Worm (Caenorhabditis elegans): ENCODE measurements around the gene bath-42.

bath-42 gene

ce11 chrIII:8172609-8173133 lies 9.5 kb upstream of the bath-42 start:
- no peak for TF ChIP-seq W03F9.2 (tag; optimal IDR thresholded peaks at IDR 0.05)
- TF ChIP-seq him-1 (tag; optimal IDR thresholded peaks at IDR 0.05), result no peak
- TF ChIP-seq dao-5 (tag; optimal IDR thresholded peaks at IDR 0.05), result no peak

DNA sequence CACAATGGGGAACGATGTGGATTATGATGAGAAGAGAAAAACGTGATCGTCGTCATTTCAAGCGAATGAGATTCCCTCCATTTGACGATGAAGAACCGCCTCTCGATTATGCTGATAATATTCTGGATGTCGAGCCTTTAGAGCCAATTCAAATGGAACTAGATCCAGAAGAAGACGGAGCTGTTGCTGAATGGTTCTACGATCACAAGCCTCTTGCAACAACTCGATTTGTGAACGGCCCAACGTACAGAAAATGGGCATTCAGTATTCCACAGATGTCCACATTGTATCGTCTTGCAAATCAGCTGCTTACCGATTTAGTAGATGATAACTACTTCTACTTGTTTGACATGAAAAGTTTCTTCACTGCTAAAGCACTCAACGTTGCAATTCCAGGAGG lies 1.6 kb upstream of the bath-42 start:
- no peak for TF ChIP-seq dao-5 (tag; optimal IDR thresholded peaks at IDR 0.05)
- TF ChIP-seq him-1 (tag; optimal IDR thresholded peaks at IDR 0.05), result no peak
- no peak for TF ChIP-seq W03F9.2 (tag; optimal IDR thresholded peaks at IDR 0.05)

ce11 chrIII:8163788-8164423 lies 723 bp upstream of the bath-42 start, which contains the start of gene prp-8:
prp-8 (plus strand) TSS chrIII:8164373.
- TF ChIP-seq dao-5 (tag; optimal IDR thresholded peaks at IDR 0.05) (no peak), him-1 (tag; optimal IDR thresholded peaks at IDR 0.05) (peak; percentile 45), W03F9.2 (tag; optimal IDR thresholded peaks at IDR 0.05) (peak; percentile 92)

DNA sequence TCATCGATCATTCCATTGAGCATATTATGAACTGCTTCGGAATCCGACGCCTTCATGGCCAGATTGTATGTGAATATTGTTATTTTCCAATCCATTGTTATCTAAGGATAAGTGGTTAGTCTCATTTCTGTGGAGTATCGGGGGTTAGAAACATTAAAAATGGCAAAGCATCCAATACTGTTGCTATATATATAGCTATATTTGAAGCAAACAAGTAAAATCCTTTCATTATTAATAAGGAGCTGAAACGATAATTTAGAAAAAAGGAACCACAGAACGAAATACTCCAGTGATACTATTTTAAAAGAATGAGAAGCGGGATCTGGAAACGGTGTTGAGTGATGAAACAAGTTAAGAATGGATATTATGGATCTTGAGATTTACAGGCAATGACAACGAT lies 1.9 kb downstream of the bath-42 start, which contains the start of gene inpp-5K:
Gene inpp-5K, minus strand, starts transcription at position 101 of the 400 bp plus-strand sequence.
- no peak for TF ChIP-seq him-1 (tag; optimal IDR thresholded peaks at IDR 0.05)
- no peak for TF ChIP-seq dao-5 (tag; optimal IDR thresholded peaks at IDR 0.05)
- no peak for TF ChIP-seq W03F9.2 (tag; optimal IDR thresholded peaks at IDR 0.05)

ce11 chrIII:8158140-8158786 lies 4.9 kb downstream of the bath-42 start, which contains the start of gene atg-13:
atg-13 (minus strand) TSS chrIII:8158190.
- no peak for TF ChIP-seq him-1 (tag; optimal IDR thresholded peaks at IDR 0.05)
- no peak for TF ChIP-seq dao-5 (tag; optimal IDR thresholded peaks at IDR 0.05)
- TF ChIP-seq W03F9.2 (tag; optimal IDR thresholded peaks at IDR 0.05), result no peak

DNA sequence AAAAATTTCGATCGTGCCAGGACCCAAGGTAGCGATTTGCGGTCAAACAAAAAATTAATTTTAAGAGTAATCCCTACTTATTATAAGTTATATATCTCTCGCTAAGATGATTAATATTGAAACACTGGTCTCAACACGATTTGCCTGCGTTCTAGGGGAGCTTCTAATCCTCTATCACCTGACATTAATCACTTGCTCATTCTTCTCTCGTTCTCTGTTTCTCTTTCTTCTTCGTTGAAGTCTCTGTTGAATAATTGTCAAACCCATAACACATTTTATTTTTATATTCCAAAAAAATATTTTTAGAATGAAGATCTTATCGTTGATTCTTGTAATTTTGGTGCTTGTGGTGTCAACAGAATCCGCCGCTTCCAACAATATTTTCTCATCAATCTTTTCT lies 8.0 kb downstream of the bath-42 start, which contains the start of gene D2007.1:
Gene D2007.1, plus strand, starts transcription at position 301 of the 400 bp plus-strand sequence.
- TF ChIP-seq dao-5 (tag; optimal IDR thresholded peaks at IDR 0.05), result no peak

ce11 chrIII:8154423-8154822 lies 8.8 kb downstream of the bath-42 start:
- no peak for TF ChIP-seq dao-5 (tag; optimal IDR thresholded peaks at IDR 0.05)
- TF ChIP-seq W03F9.2 (tag; optimal IDR thresholded peaks at IDR 0.05), result no peak
- TF ChIP-seq him-1 (tag; optimal IDR thresholded peaks at IDR 0.05), result no peak

ce11 chrIII:8148751-8149150 lies 14.4 kb downstream of the bath-42 start, which contains the start of gene D2007.2:
D2007.2 (plus strand) TSS chrIII:8148963.
- TF ChIP-seq W03F9.2 (tag; optimal IDR thresholded peaks at IDR 0.05) (no peak), dao-5 (tag; optimal IDR thresholded peaks at IDR 0.05) (no peak), him-1 (tag; optimal IDR thresholded peaks at IDR 0.05) (no peak)

DNA sequence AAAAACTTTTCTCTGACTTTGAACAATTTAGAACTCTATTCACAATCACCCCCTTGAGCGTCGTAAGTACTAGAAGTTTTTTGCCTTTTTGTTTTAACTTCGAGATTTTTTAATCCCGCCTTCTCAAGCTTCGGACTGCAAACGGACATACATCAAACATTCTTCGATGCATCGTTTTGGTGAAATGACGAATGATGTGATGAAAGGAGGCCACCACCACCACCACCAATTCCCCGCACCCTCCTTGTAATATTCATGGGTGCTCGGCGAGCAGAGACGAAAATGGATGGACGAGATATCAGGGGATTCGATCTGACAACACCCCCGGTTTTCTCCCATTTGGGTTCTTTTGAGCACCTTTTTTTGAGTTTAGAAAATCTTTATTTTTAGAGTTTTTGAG lies 17.2 kb downstream of the bath-42 start:
- no peak for TF ChIP-seq dao-5 (tag; optimal IDR thresholded peaks at IDR 0.05)

DNA sequence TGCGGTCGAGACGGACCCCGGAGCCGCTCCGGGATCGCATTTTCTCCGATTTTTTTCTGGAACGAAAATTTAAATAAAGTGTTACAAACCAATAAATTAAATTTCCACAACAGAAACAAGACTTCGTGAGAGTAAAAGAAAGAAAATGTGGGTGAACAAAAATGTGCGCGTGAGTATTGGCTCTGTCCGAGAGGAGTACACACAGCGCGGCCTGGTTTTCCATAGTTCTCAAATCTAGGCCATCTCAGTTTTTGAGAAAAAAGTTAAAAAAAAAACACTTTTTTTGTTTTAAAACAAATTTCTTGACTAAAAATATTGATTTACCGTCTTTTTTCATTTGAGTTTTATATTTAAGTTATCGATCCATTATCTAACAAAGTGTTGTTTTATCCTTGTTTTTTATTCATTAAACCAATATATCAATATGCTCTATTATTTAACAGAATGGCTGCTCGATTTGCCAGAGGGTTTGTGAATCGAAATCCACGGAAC lies 18.6 kb downstream of the bath-42 start, which contains the start of the genes C14B9.8 and mrpl-18:
Gene C14B9.8, minus strand, starts transcription at position 56 of the 492 bp plus-strand sequence.
Gene mrpl-18, plus strand, starts transcription at position 442 of the 492 bp plus-strand sequence.
- TF ChIP-seq dao-5 (tag; optimal IDR thresholded peaks at IDR 0.05) (no peak), him-1 (tag; optimal IDR thresholded peaks at IDR 0.05) (peak; percentile 63), W03F9.2 (tag; optimal IDR thresholded peaks at IDR 0.05) (peak; percentile 63)

DNA sequence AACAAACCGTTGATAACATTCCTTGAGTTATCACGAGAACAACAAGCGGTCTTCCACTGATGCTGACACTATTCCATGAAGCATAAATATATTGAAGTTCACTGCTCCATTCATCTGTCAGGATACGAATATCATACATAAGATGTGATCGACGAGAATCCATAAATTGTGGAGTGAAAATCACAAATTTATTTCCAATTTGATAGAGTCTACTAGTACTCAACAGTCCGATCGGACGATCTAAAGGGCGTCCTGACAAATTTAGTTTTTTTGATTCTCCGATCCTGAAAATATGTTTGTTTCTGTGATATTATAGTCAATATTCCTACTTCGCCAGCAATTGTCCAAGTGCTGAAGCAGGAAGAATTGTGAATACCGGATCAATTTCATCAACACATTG lies 21.0 kb downstream of the bath-42 start:
- TF ChIP-seq him-1 (tag; optimal IDR thresholded peaks at IDR 0.05), result no peak
- no peak for TF ChIP-seq dao-5 (tag; optimal IDR thresholded peaks at IDR 0.05)
- no peak for TF ChIP-seq W03F9.2 (tag; optimal IDR thresholded peaks at IDR 0.05)

DNA sequence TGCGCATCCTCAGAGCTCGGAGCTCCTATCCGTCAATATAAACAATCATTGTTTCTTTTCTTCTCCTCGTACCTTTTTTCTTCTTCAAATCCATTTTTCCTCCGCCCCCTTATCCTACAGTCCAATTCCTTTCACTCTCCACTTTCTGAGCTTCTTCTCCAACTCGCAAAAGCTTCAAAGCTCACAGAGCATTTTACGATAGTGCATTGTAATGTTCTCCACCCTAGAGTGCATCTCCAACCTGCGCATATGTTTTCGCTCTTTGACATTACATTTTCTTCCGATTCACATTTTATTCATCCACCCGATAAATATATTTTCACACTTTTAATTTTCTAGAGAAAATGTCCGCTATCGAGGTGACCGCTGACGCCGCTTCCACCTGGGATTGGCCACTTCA lies 25.4 kb downstream of the bath-42 start, which contains the start of gene hsp-12.2:
Gene hsp-12.2, plus strand, starts transcription at position 301 of the 400 bp plus-strand sequence.
- TF ChIP-seq W03F9.2 (tag; optimal IDR thresholded peaks at IDR 0.05) (no peak), him-1 (tag; optimal IDR thresholded peaks at IDR 0.05) (no peak), dao-5 (tag; optimal IDR thresholded peaks at IDR 0.05) (no peak)

DNA sequence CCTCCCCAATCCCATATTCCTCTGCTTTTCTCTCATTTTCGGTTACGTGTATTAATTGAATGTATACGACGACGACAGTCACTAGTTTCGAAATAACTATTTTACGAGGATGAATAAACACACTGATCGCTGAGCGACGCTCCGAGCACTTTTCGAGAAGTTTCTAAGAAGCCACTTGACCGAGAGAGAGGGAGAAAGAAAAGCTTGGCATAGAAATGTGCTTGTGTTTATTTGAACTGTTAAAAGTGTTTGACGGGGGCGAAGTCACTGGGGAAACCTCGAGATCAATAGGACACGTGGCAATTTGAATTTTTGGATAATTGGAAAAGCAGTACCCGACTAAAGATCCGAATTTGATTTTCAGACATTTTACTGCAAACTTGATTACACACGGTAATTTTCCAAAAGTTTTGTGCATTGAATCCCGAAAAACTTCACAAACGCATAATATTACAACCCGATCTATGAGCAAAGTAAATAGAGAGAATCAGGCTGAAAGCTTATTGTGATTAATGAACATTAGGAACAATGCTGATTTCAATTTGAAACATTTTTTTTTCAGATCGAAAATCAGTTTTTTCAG lies 26.6 kb downstream of the bath-42 start:
- TF ChIP-seq dao-5 (tag; optimal IDR thresholded peaks at IDR 0.05), result no peak
- no peak for TF ChIP-seq W03F9.2 (tag; optimal IDR thresholded peaks at IDR 0.05)
- TF ChIP-seq him-1 (tag; optimal IDR thresholded peaks at IDR 0.05), result no peak

DNA sequence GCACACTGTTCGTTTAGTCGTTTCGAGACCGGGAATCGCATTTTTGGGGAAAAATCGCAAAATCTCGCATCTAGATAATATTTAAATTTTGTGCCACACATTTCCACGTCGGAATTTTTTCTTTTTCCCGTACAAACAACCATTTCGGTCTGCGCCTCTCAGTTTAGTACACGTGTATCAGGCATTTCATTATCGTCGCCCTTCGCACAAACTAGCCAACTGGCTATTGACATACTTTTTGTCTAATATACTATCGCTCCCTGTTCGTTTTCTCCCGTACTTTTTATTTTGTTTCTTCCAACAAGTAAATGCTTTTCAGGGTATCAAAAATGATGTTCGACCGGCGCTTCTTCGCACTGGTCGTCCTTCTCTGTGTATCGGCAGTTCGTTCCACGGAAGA lies 29.8 kb downstream of the bath-42 start, which contains the start of gene C14B9.2:
Gene C14B9.2, plus strand, starts transcription at position 320 of the 400 bp plus-strand sequence.
- TF ChIP-seq dao-5 (tag; optimal IDR thresholded peaks at IDR 0.05), result no peak
- no peak for TF ChIP-seq him-1 (tag; optimal IDR thresholded peaks at IDR 0.05)
- no peak for TF ChIP-seq W03F9.2 (tag; optimal IDR thresholded peaks at IDR 0.05)
